Fruit fly (Drosophila melanogaster) whole organism, prepupa: ENCODE results near the gene CG31883.

ENCODE experiments used
- Blimp-1 ChIP-seq: fragments of 200-800 bp; sonication (Bioruptor generic); optimal IDR thresholded peaks from 3 replicates; lab custom pipeline; 2017; ENCODE audit warnings: missing biosample characterization, missing genetic modification characterization, mild to moderate bottlenecking, moderate library complexity, missing genetic modification reagents
- CG10631 ChIP-seq: fragments of 200-800 bp; sonication (Bioruptor generic); optimal IDR thresholded peaks from 2 replicates; lab custom pipeline; 2016; ENCODE audit warnings: missing biosample characterization, missing genetic modification characterization
- CG11294 ChIP-seq: fragments of 200-800 bp; sonication (Bioruptor generic); IDR thresholded peaks from 2 replicates; pipeline ENCODE4 v1.3.6; 2022; ENCODE audit warnings: missing biosample characterization, missing genetic modification characterization
- CG11762 ChIP-seq: fragments of 200-800 bp; sonication (Bioruptor generic); optimal IDR thresholded peaks from 3 replicates; lab custom pipeline; 2016; ENCODE audit warnings: missing biosample characterization, missing genetic modification characterization; ENCODE audit not compliant: insufficient read depth
- CG15336 ChIP-seq: fragments of 200-800 bp; sonication (Bioruptor generic); IDR thresholded peaks from 2 replicates; pipeline ENCODE4 v1.3.6; 2022; ENCODE audit warnings: missing biosample characterization, missing genetic modification characterization
- CG1621 ChIP-seq: fragments of 200-800 bp; sonication (Bioruptor generic); optimal IDR thresholded peaks from 3 replicates; lab custom pipeline; 2018; ENCODE audit warnings: missing biosample characterization, mild to moderate bottlenecking, missing genetic modification characterization
- CG16779 ChIP-seq: fragments of 200-800 bp; sonication (Bioruptor generic); optimal IDR thresholded peaks from 3 replicates; lab custom pipeline; 2017; ENCODE audit warnings: missing biosample characterization, mild to moderate bottlenecking, missing genetic modification characterization
- CG34406 ChIP-seq: fragments of 200-800 bp; sonication (Bioruptor generic); optimal IDR thresholded peaks from 3 replicates; lab custom pipeline; 2016; ENCODE audit warnings: missing biosample characterization, missing genetic modification characterization
- CG3919 ChIP-seq: fragments of 200-800 bp; sonication (Bioruptor generic); optimal IDR thresholded peaks from 3 replicates; lab custom pipeline; 2016; ENCODE audit warnings: missing biosample characterization, missing genetic modification characterization
- CG4318 ChIP-seq: fragments of 200-800 bp; sonication (Bioruptor generic); optimal IDR thresholded peaks from 3 replicates; lab custom pipeline; 2017; ENCODE audit warnings: missing biosample characterization, mild to moderate bottlenecking, missing genetic modification characterization
- CG6163 ChIP-seq: fragments of 200-800 bp; sonication (Bioruptor generic); IDR thresholded peaks from 3 replicates; pipeline ENCODE4 v1.3.6; 2022; ENCODE audit warnings: missing biosample characterization, missing genetic modification characterization
- CG6808 ChIP-seq: fragments of 200-800 bp; sonication (Bioruptor generic); optimal IDR thresholded peaks from 3 replicates; lab custom pipeline; 2017; ENCODE audit warnings: missing biosample characterization, missing genetic modification characterization, mild to moderate bottlenecking, moderate library complexity, missing genetic modification reagents
- CG6854 ChIP-seq: fragments of 200-800 bp; sonication (Bioruptor generic); optimal IDR thresholded peaks from 2 replicates; lab custom pipeline; 2017; ENCODE audit warnings: missing biosample characterization, mild to moderate bottlenecking, missing genetic modification characterization
- CG8119 ChIP-seq: fragments of 200-800 bp; sonication (Bioruptor generic); IDR thresholded peaks from 3 replicates; pipeline ENCODE4 v1.3.6; 2022; ENCODE audit warnings: missing biosample characterization, missing genetic modification characterization
- CG8319 ChIP-seq: fragments of 200-800 bp; sonication (Bioruptor generic); optimal IDR thresholded peaks from 3 replicates; lab custom pipeline; 2016; ENCODE audit warnings: missing biosample characterization, missing genetic modification characterization
- CG8632 ChIP-seq: fragments of 200-800 bp; sonication (Bioruptor generic); optimal IDR thresholded peaks from 3 replicates; lab custom pipeline; 2016; ENCODE audit warnings: missing biosample characterization, missing genetic modification characterization
- Eip75B ChIP-seq: fragments of 200-800 bp; sonication (Bioruptor generic); optimal IDR thresholded peaks from 3 replicates; lab custom pipeline; 2016; ENCODE audit warnings: missing biosample characterization, missing genetic modification characterization
- Eip78C ChIP-seq: fragments of 200-800 bp; sonication (Bioruptor generic); peaks from one replicate; lab custom pipeline; 2016; ENCODE audit warnings: missing biosample characterization, missing genetic modification characterization
- Eip93F ChIP-seq: fragments of 200-800 bp; sonication (Bioruptor generic); optimal IDR thresholded peaks from 2 replicates; lab custom pipeline; 2016; ENCODE audit warnings: missing biosample characterization, mild to moderate bottlenecking, missing genetic modification characterization
- Ets21C ChIP-seq: fragments of 200-800 bp; sonication (Bioruptor generic); optimal IDR thresholded peaks from 3 replicates; lab custom pipeline; 2016; ENCODE audit warnings: missing biosample characterization, missing genetic modification characterization
- Ets96B ChIP-seq: fragments of 200-800 bp; optimal IDR thresholded peaks from 2 replicates; lab custom pipeline; 2019; ENCODE audit warnings: missing biosample characterization, mild to moderate bottlenecking, missing genetic modification characterization, moderate library complexity
- Hr38 ChIP-seq: sonication (Bioruptor generic); optimal IDR thresholded peaks from 2 replicates; lab custom pipeline; 2016; ENCODE audit warnings: missing biosample characterization, missing genetic modification characterization
- Hr4 ChIP-seq: fragments of 200-800 bp; sonication (Bioruptor generic); optimal IDR thresholded peaks from 3 replicates; lab custom pipeline; 2016; ENCODE audit warnings: missing biosample characterization, missing genetic modification characterization
- Lpt ChIP-seq: fragments of 200-800 bp; sonication (Bioruptor generic); optimal IDR thresholded peaks from 3 replicates; lab custom pipeline; 2016; ENCODE audit warnings: missing biosample characterization, missing genetic modification characterization
- Met ChIP-seq: fragments of 200-800 bp; sonication (Bioruptor generic); optimal IDR thresholded peaks from 3 replicates; lab custom pipeline; 2016; ENCODE audit warnings: missing biosample characterization, missing genetic modification characterization
- Sox14 ChIP-seq: fragments of 200-800 bp; sonication (Bioruptor generic); optimal IDR thresholded peaks from 3 replicates; lab custom pipeline; 2016; ENCODE audit warnings: missing biosample characterization, missing genetic modification characterization
- cyc ChIP-seq: fragments of 200-800 bp; sonication (Bioruptor generic); optimal IDR thresholded peaks from 3 replicates; lab custom pipeline; 2016; ENCODE audit warnings: missing biosample characterization, missing genetic modification characterization
- dsx ChIP-seq: fragments of 200-800 bp; optimal IDR thresholded peaks from 3 replicates; lab custom pipeline; 2019; ENCODE audit warnings: missing biosample characterization, mild to moderate bottlenecking, missing genetic modification characterization, moderate library complexity; ENCODE audit not compliant: poor library complexity, severe bottlenecking
- eg ChIP-seq: fragments of 200-800 bp; sonication (Bioruptor generic); IDR thresholded peaks from 3 replicates; pipeline ENCODE4 v1.3.6; 2022; ENCODE audit warnings: missing biosample characterization, missing genetic modification characterization
- esn ChIP-seq: fragments of 200-800 bp; sonication (Bioruptor generic); optimal IDR thresholded peaks from 2 replicates; lab custom pipeline; 2016; ENCODE audit warnings: missing biosample characterization, mild to moderate bottlenecking, missing genetic modification characterization, moderate library complexity
- fd85E ChIP-seq: fragments of 200-800 bp; sonication (Bioruptor generic); optimal IDR thresholded peaks from 3 replicates; lab custom pipeline; 2016; ENCODE audit warnings: missing biosample characterization, missing genetic modification characterization
- fkh ChIP-seq: fragments of 200-800 bp; sonication (Bioruptor generic); optimal IDR thresholded peaks from 3 replicates; lab custom pipeline; 2017; ENCODE audit warnings: missing biosample characterization, mild to moderate bottlenecking, missing genetic modification characterization, moderate library complexity
- net ChIP-seq: fragments of 200-800 bp; sonication (Bioruptor generic); optimal IDR thresholded peaks from 3 replicates; lab custom pipeline; 2016; ENCODE audit warnings: missing biosample characterization, missing genetic modification characterization
- spab ChIP-seq: fragments of 200-800 bp; sonication (Bioruptor generic); optimal IDR thresholded peaks from 2 replicates; lab custom pipeline; 2017; ENCODE audit warnings: missing biosample characterization, mild to moderate bottlenecking, missing genetic modification characterization, missing genetic modification reagents
- ss ChIP-seq, 2 experiments: fragments of 200-800 bp; sonication (Bioruptor generic); optimal IDR thresholded peaks; 2 replicates in 1 of 2; 3 replicates in 1 of 2; lab custom pipeline; 2017 to 2018; ENCODE audit warnings: mild to moderate bottlenecking in 2 of 2, missing biosample characterization in 2 of 2, missing genetic modification characterization in 2 of 2, moderate library complexity in 1 of 2
- svp ChIP-seq: fragments of 200-800 bp; sonication (Bioruptor generic); peaks from one replicate; lab custom pipeline; 2016; ENCODE audit warnings: missing biosample characterization, missing genetic modification characterization
- vri ChIP-seq: fragments of 200-800 bp; sonication (Bioruptor generic); optimal IDR thresholded peaks from 3 replicates; lab custom pipeline; 2016; ENCODE audit warnings: missing biosample characterization, mild to moderate bottlenecking, missing genetic modification characterization

Gene CG31883

DNA sequence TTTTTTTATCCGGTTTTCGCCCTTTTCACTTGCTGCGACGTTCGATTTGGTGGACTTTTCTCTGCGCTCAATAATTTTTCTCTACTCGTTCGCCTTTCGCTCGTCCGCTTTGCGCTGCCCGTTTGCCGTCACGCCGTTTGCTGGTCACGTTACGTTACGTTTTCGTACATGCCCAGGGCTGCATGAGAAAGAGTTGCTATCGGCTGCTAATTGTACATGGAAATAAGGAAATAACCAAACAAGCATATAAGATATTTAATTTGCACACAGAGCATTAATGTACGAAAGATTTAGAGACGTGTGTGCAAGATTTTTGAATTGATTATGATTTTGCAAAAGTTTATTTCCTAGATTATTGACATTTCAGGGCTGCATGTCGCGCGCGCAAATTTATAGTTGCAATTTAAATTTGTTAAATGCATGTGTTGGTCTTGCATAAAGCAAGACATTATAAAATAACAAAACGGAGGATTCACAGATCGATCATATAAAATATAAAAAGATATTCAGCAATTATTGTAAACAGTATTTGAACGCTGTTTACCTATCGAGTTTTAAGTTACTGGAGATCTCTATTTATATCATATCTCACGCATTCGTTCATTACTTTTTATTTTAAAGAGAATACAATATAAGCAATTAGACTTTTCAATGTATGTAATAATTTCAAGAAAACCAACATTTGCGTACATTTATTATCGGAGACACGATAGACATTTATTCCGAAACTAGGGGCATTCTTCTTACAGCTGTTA lies 33.5 kb upstream of the CG31883 start, which contains the start of gene Gdi (continued):
- TF ChIP-seq dsx (GFP tag; lab: Kevin White, UChicago) = no peak
- TF ChIP-seq CG1621 (tag; lab: Kevin White, UChicago) = no peak
- TF ChIP-seq CG10631 (GFP tag; lab: Kevin White, UChicago) = no peak
- TF ChIP-seq fkh (GFP tag; lab: Kevin White, UChicago) = peak; percentile 67
- no peak for TF ChIP-seq Hr4 (GFP tag; lab: Kevin White, UChicago)
- TF ChIP-seq CG8119 = no peak
- TF ChIP-seq Met (GFP tag; lab: Kevin White, UChicago) = no peak
- TF ChIP-seq CG4318 = no peak
- no peak for TF ChIP-seq Sox14 (GFP tag; lab: Kevin White, UChicago)
- TF ChIP-seq CG15336 (GFP tag; lab: Robert Waterston, UW) = no peak
- no peak for TF ChIP-seq CG34406 (GFP tag; lab: Kevin White, UChicago)
- TF ChIP-seq CG8319 (GFP tag; lab: Kevin White, UChicago) = no peak
- no peak for TF ChIP-seq net (GFP tag; lab: Kevin White, UChicago)
- no peak for TF ChIP-seq Ets96B (tag; lab: Kevin White, UChicago)
- TF ChIP-seq CG6163 = peak; percentile 50; the same call in 2 of the 3 replicates
- no peak for TF ChIP-seq CG11294 (GFP tag; lab: Robert Waterston, UW)
- TF ChIP-seq Hr38 (GFP tag; lab: Kevin White, UChicago) = no peak
- TF ChIP-seq CG8632 = no peak
- no peak for TF ChIP-seq Lpt
- no peak for TF ChIP-seq cyc (GFP tag; lab: Kevin White, UChicago)
- TF ChIP-seq spab = no peak

DNA sequence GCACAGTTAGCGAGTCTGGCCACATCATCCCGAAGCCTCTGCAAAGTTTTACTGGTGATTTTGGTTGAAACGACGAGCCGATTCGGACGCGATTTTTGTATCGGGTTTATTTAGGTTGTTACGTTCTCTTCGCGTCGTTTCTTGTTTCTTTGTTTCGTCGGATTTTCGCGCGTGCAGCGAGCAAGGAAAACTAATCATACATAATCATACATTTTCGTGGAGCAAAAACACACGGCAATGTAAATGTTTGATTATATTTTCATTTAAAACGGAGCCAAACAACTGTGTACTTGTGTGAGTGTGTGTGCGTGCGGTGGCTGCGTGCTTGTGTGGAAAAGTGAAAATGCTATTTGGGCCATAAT lies 32.9 kb upstream of the CG31883 start, which contains the start of gene CG33298:
CG33298 (plus strand) TSS at position 57 of the 362 bp plus-strand sequence.
- TF ChIP-seq Blimp-1 (GFP tag; lab: Kevin White, UChicago) = no peak
- peak; percentile 37 for TF ChIP-seq CG6854 (GFP tag; lab: Kevin White, UChicago)
- no peak for TF ChIP-seq cyc (GFP tag; lab: Kevin White, UChicago)
- no peak for TF ChIP-seq CG6808
- TF ChIP-seq Eip78C (GFP tag; lab: Kevin White, UChicago) = peak; percentile 53
- TF ChIP-seq CG8119 = no peak
- no peak for TF ChIP-seq esn (GFP tag; lab: Kevin White, UChicago)
- no peak for TF ChIP-seq Eip75B (GFP tag; lab: Kevin White, UChicago)
- peak; percentile 40 for TF ChIP-seq Sox14 (GFP tag; lab: Kevin White, UChicago)
- no peak for TF ChIP-seq Eip93F (GFP tag; lab: Kevin White, UChicago)
- no peak for TF ChIP-seq CG16779 (tag; lab: Kevin White, UChicago)
- TF ChIP-seq CG3919 (GFP tag; lab: Kevin White, UChicago) = peak; percentile 15
- no peak for TF ChIP-seq Ets21C (GFP tag; lab: Kevin White, UChicago)
- no peak for TF ChIP-seq ss (GFP tag; optimal IDR thresholded peaks at IDR 0.05; lab: Kevin White, UChicago)
- no peak for TF ChIP-seq fd85E
- TF ChIP-seq eg (GFP tag; lab: Robert Waterston, UW) = peak; percentile 33; the same call in 1 of the 3 replicates
- TF ChIP-seq vri (GFP tag; lab: Kevin White, UChicago) = peak; percentile 31
- TF ChIP-seq, all 60 proteins: peak for 6

DNA sequence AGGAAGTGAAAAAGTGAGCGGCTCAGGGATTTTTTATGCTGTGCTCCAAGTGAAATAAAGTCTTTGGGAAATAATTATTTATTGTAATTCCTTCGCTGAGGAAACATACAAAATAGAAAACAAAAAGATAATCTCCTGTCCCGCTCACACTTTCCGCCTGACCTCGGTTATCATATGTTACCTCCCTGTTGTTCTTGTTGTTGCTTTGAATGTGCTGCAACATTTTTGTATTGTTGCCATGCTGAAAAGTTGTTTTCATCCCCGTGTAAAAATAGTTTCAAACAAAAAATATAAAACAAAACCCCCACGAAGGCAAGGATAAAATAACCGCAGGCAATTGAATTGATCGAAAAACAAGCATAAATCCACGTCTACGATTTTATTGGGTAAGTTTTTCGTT lies 32.4 kb upstream of the CG31883 start:
- TF ChIP-seq CG11762 (no peak), svp (peak; percentile 79), Eip78C (GFP tag; lab: Kevin White, UChicago) (peak; percentile 40)
